Worm (Caenorhabditis elegans) whole organism, midembryonic: ENCODE data around the gene F58F12.12.

Experiments
- med-1 ChIP-seq: sonication (generic microtip); optimal IDR thresholded peaks from 2 replicates; lab custom pipeline; 2017; ENCODE audit warnings: missing genetic modification characterization, mild to moderate bottlenecking, missing compliant biosample characterization, antibody characterized with exemption, missing genetic modification reagents; ENCODE audit not compliant: insufficient read depth
- ztf-29 ChIP-seq: fragments of 200-800 bp; sonication (Bioruptor generic); IDR thresholded peaks from 2 replicates; pipeline ENCODE4 v1.3.6; 2022; ENCODE audit warnings: missing genetic modification reagents, missing genetic modification characterization, missing compliant biosample characterization

- TF ChIP-seq ztf-29 (GFP tag; lab: Robert Waterston, UW) (no peak), med-1 (no peak)
Measured at ce11 chrII:6358905-6359304, 22.1 kb upstream of the F58F12.12 start, which contains the start of gene C32D5.12.
